Fruit fly (Drosophila melanogaster) whole organism, pupa: Measurements from ENCODE around the gene niki.

Experiments
- D1 ChIP-seq: fragments of 200-800 bp; sonication (Bioruptor generic); optimal IDR thresholded peaks from 2 replicates; lab custom pipeline; 2018; ENCODE audit warnings: missing biosample characterization, mild to moderate bottlenecking, missing genetic modification characterization, moderate library complexity
- Pif1B ChIP-seq: fragments of 200-800 bp; sonication (Bioruptor generic); optimal IDR thresholded peaks from 3 replicates; lab custom pipeline; 2016; ENCODE audit warnings: missing biosample characterization, missing genetic modification characterization
- fd96Ca ChIP-seq: fragments of 200-800 bp; sonication (Bioruptor generic); IDR thresholded peaks from 3 replicates; pipeline ENCODE4 v1.3.6; 2022; ENCODE audit warnings: missing biosample characterization, missing genetic modification characterization

dm6 chr3R:24823061-24823460, 2.4 kb downstream of the niki start:
- no peak for TF ChIP-seq fd96Ca (GFP tag; lab: Robert Waterston, UW)
- TF ChIP-seq D1 (tag; lab: Kevin White, UChicago), result no peak
- no peak for TF ChIP-seq Pif1B (GFP tag; lab: Kevin White, UChicago)
